Fruit fly (Drosophila melanogaster) whole organism, embryonic: ENCODE results near the gene vih.

ENCODE experiments used
- CG15073 ChIP-seq: fragments of 200-800 bp; sonication (Bioruptor generic); optimal IDR thresholded peaks from 2 replicates; lab custom pipeline; 2016; ENCODE audit warnings: missing biosample characterization, missing genetic modification characterization
- CG16815 ChIP-seq: fragments of 200-800 bp; sonication (Bioruptor generic); optimal IDR thresholded peaks from 3 replicates; lab custom pipeline; 2017; ENCODE audit warnings: missing biosample characterization, mild to moderate bottlenecking, missing genetic modification characterization
- CG4730 ChIP-seq: fragments of 200-800 bp; sonication (Bioruptor generic); IDR thresholded peaks from 2 replicates; pipeline ENCODE4 v1.3.6; 2022; ENCODE audit warnings: missing biosample characterization, missing genetic modification characterization
- CG6689 ChIP-seq: fragments of 200-800 bp; sonication (Bioruptor generic); IDR thresholded peaks from 2 replicates; pipeline ENCODE4 v1.3.6; 2022; ENCODE audit warnings: missing biosample characterization, missing genetic modification characterization
- CG7745 ChIP-seq: fragments of 200-800 bp; sonication (Bioruptor generic); optimal IDR thresholded peaks from 2 replicates; lab custom pipeline; 2018; ENCODE audit warnings: missing biosample characterization, mild to moderate bottlenecking, missing genetic modification characterization, moderate library complexity
- NK7.1 ChIP-seq: fragments of 200-800 bp; sonication (Bioruptor generic); optimal IDR thresholded peaks from 3 replicates; lab custom pipeline; 2016; ENCODE audit warnings: missing biosample characterization, missing genetic modification characterization
- Optix ChIP-seq: fragments of 200-800 bp; sonication (Bioruptor generic); IDR thresholded peaks from 3 replicates; pipeline ENCODE4 v1.3.6; 2022; ENCODE audit warnings: missing biosample characterization, missing genetic modification characterization
- ewg ChIP-seq: fragments of 200-800 bp; sonication (Bioruptor generic); optimal IDR thresholded peaks from 3 replicates; lab custom pipeline; 2017; ENCODE audit warnings: mild to moderate bottlenecking, missing biosample characterization, missing genetic modification reagents, missing genetic modification characterization

Gene vih

DNA sequence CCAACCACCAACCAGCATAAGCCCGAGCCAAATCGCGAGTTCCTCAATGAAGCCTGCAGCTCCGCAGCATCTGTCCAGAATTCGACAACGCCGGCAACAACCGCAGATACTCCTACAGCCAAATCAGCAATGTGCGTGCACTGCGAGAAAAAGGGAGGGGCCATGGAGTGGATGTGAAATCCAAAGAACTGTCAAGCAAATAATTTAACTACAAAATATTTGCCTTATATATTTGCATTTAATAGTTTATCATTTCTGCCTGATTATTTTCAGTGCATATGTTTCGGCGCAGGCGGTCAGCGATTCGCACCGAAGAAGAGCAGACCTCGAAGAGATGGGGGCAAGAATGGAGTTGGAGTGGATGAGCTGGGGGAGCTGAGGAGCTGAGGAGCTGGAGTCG is 47.6 kb downstream of the vih start (continued):
- no peak for TF ChIP-seq CG16815 (GFP tag; lab: Kevin White, UChicago)
- TF ChIP-seq CG15073 (GFP tag; lab: Kevin White, UChicago): no peak
- no peak for TF ChIP-seq ewg (GFP tag; lab: Kevin White, UChicago)
- TF ChIP-seq CG7745: no peak
- TF ChIP-seq CG6689 (GFP tag; lab: Robert Waterston, UW): 0 out of 2 replicates have a peak, but pooled peaks have one; percentile 23
- TF ChIP-seq CG4730 (GFP tag; lab: Robert Waterston, UW): 0 out of 2 replicates have a peak, but pooled peaks have one; percentile 22
- peak; percentile 36; the same call in 1 of the 3 replicates for TF ChIP-seq Optix (GFP tag; lab: Robert Waterston, UW)
- TF ChIP-seq NK7.1: no peak
